Fruit fly (Drosophila melanogaster) whole organism: ENCODE results near the gene CG1632.

ENCODE experiments used
- CG8478 ChIP-seq: fragments of >200 bp; optimal IDR thresholded peaks from 2 replicates; lab custom pipeline; 2018; ENCODE audit warnings: inconsistent platforms
- EcR ChIP-seq, 2 experiments: fragments of >200 bp; optimal IDR thresholded peaks; 2 replicates each; lab custom pipeline; 2017; ENCODE audit warnings: missing biosample characterization in 2 of 2, missing genetic modification characterization in 2 of 2, missing genetic modification reagents in 2 of 2
- pan ChIP-seq: fragments of >200 bp; optimal IDR thresholded peaks from 2 replicates; lab custom pipeline; 2017
- psq ChIP-seq: fragments of >200 bp; optimal IDR thresholded peaks from 2 replicates; lab custom pipeline; 2017
- usp ChIP-seq: fragments of >200 bp; optimal IDR thresholded peaks from 2 replicates; lab custom pipeline; 2017; ENCODE audit warnings: missing biosample characterization, missing genetic modification characterization, mixed read lengths

DNA sequence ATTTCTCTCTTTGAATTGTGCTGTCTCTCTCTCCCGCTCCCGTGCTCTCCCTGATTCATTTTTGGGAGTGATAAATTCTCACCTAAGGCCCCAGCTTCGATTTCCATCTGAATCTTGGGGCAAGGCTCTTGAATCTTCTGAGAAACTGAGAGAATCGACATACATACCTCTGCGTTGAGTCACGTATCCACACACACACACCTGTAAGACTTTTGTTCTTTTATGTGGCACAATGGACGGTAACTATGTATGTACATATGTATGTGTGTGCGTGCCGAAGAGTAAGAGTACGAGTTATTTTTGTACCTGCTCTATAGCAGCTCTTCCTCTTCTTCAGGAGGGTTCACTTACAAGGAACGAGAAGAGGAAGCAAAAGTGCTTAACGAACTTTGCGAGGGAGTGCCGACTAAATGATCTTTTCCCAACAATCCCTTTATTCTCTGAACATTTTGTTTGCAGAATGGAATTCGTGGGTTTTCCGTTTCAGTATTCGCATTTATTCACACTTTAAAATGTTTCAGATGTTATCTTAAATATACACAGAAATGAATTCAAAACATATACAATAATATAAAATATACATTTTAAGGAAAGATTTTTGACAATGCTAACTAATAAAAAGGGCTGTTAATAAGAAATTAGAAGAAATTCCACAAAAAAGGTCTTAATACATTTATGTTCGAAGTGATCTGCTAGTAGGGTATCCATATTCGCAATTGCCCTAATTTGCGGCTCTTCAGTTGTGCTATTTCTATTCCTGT lies 37.2 kb upstream of the CG1632 start:
- TF ChIP-seq usp (GFP tag; lab: Kevin White, UChicago) = no peak
- TF ChIP-seq CG8478 (lab: Kevin White, UChicago) = no peak
- no peak for TF ChIP-seq pan (lab: Kevin White, UChicago)
- no peak for TF ChIP-seq EcR (GFP tag; optimal IDR thresholded peaks at IDR 0.05; lab: Kevin White, UChicago)
- no peak for TF ChIP-seq psq (lab: Kevin White, UChicago)
